Fruit fly (Drosophila melanogaster) whole organism: Measurements from ENCODE around the gene Pih1D1.

ENCODE experiments used
- CG8478 ChIP-seq: fragments of >200 bp; optimal IDR thresholded peaks from 2 replicates; lab custom pipeline; 2018; ENCODE audit warnings: inconsistent platforms
- Dll ChIP-seq: fragments of >200 bp; optimal IDR thresholded peaks from 2 replicates; lab custom pipeline; 2017
- EcR ChIP-seq, 2 experiments: fragments of >200 bp; optimal IDR thresholded peaks; 2 replicates each; lab custom pipeline; 2017; ENCODE audit warnings: missing biosample characterization in 2 of 2, missing genetic modification characterization in 2 of 2, missing genetic modification reagents in 2 of 2
- pan ChIP-seq: fragments of >200 bp; optimal IDR thresholded peaks from 2 replicates; lab custom pipeline; 2017
- psq ChIP-seq: fragments of >200 bp; optimal IDR thresholded peaks from 2 replicates; lab custom pipeline; 2017
- usp ChIP-seq: fragments of >200 bp; optimal IDR thresholded peaks from 2 replicates; lab custom pipeline; 2017; ENCODE audit warnings: missing biosample characterization, missing genetic modification characterization, mixed read lengths

Pih1D1 gene

dm6 chr2L:12721794-12722315 is at the start of gene Pih1D1:
Gene Pih1D1, minus strand, starts transcription at chr2L:12721843.
- TF ChIP-seq EcR (GFP tag; optimal IDR thresholded peaks at IDR 0.05; lab: Kevin White, UChicago) (no peak), psq (lab: Kevin White, UChicago) (no peak)

dm6 chr2L:12761740-12762139 is 40.1 kb upstream of the Pih1D1 start, which contains the start of gene CG15483:
Gene CG15483, minus strand, starts transcription at chr2L:12761840.
- TF ChIP-seq pan (lab: Kevin White, UChicago) (no peak), EcR (GFP tag; optimal IDR thresholded peaks at IDR 0.05; lab: Kevin White, UChicago) (no peak), CG8478 (lab: Kevin White, UChicago) (no peak)

- TF ChIP-seq pan (lab: Kevin White, UChicago) (no peak), EcR (GFP tag; optimal IDR thresholded peaks at IDR 0.05; lab: Kevin White, UChicago) (no peak), psq (lab: Kevin White, UChicago) (no peak), CG8478 (lab: Kevin White, UChicago) (no peak), usp (no peak), Dll (lab: Kevin White, UChicago) (no peak)
Observed at dm6 chr2L:12756417-12756816, 34.8 kb upstream of the Pih1D1 start.

DNA sequence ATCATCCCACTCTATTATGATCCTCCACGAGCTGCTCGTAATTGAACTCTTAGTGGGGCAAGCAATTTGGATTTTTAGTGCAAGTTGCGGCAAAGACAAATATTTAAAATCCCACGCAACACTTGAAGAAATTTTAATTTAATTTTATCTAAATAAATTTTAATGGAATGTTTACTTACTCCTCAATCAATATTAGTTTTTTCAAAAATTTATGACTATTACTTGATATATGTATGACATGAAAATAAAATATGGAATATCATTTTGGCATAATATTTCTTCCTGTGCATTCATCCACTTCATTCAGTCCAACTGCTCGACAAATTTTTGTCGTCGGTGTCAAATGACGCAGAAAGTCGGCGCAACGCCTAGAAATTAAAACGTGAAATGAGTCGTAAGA is 28.4 kb upstream of the Pih1D1 start:
- TF ChIP-seq psq (lab: Kevin White, UChicago): no peak
- TF ChIP-seq CG8478 (lab: Kevin White, UChicago): no peak
- TF ChIP-seq Dll (lab: Kevin White, UChicago): no peak
- no peak for TF ChIP-seq pan (lab: Kevin White, UChicago)

DNA sequence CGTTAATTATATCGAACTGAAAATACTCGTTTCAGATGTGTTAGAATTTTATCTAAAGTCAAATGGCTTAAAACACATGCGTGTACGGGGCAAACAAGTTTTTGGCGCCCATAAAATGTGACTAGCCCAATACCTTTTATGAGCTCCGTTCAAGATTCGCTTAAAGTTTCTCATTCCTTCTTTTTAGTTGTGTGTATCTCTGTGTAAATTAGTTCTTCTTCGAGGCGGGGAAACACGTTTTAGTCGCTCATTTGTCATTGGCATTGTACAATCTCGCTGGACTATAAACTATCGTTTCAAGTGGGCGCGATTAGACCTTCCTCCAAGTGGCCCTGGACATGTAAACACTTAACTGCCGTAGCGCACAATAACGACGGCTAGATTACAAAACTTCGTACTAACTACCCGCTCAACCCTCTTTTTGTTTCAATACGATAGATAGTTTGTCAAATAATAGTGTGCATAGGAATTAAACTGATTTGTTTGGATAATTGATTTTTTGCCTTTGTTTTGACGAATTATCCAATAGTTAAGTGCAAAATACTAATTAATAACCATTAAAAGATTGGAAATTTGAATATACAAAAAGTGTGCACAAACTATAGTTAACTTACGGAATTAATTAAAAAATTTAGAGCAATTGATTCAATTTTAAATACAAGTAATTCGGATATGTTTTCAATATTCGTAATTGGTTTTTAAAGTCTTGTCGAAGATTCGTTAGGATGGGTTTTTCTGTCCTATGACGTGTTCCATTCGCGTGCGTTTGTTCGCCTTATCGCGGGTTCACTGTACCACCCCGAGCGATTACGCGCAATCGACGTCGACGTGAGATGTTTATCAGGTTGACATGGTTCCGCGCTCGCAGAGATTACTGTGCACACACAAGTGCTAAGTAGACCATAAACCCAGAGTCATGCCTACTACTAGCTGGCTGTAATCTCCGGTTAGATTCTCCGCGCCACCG is 930 bp downstream of the Pih1D1 start:
- TF ChIP-seq pan (lab: Kevin White, UChicago) (no peak), EcR (GFP tag; optimal IDR thresholded peaks at IDR 0.05; lab: Kevin White, UChicago) (no peak), usp (no peak)

- TF ChIP-seq Dll (lab: Kevin White, UChicago) (no peak), psq (lab: Kevin White, UChicago) (no peak), EcR (GFP tag; optimal IDR thresholded peaks at IDR 0.05; lab: Kevin White, UChicago) (no peak), usp (no peak), CG8478 (lab: Kevin White, UChicago) (no peak), pan (lab: Kevin White, UChicago) (no peak)
Observed at dm6 chr2L:12719712-12720429, 1.8 kb downstream of the Pih1D1 start.

DNA sequence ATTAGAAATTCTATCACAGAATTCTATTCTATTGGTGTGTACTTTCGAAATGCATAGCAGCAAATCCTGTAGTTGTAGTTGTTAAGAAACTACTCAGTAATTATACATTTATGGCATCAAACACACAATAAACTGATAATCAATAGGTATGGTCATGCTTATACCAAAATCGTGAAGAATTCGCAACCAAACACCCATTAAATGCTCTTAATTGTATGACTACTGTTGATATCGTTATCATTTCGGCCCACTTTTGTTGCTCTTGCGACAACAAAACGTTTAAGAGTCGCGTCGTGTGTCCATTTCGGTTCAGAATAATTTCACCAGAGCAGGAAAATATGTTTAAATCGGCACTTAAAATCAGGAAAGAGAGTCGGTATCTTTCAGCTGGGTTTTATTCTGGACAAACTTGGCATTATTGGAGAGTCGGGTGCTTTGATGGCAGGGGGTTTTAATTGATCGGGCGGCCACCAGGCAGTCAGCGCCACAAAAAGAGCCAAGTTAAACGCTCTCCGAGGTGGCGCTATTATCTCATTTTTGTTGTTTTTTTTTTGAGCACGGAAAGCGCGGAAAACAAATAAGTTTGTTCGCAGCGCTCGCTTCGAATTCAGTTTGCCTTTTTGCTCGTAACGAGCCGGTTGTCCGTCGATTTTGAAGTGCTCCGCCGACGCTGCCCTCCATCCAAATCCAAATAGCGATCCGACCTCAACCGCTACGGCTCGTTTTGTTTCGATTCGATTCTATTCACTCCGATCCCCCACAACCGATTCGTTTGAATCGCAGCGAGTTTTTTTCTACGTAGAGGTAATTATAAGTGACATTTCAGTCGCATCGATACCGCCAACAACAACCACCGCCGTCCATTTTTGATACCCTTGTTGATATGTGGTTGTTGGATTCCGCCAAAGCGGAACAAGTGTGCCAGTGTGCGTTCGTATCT is 2.9 kb downstream of the Pih1D1 start, which contains the start of gene MRP:
Gene MRP (plus strand): TSS at position 609 of the 940 bp plus-strand sequence.
- TF ChIP-seq Dll (lab: Kevin White, UChicago): no peak
- TF ChIP-seq EcR (GFP tag; optimal IDR thresholded peaks at IDR 0.05; lab: Kevin White, UChicago): no peak
- no peak for TF ChIP-seq CG8478 (lab: Kevin White, UChicago)
- TF ChIP-seq psq (lab: Kevin White, UChicago): no peak
- no peak for TF ChIP-seq usp
- TF ChIP-seq pan (lab: Kevin White, UChicago): no peak

DNA sequence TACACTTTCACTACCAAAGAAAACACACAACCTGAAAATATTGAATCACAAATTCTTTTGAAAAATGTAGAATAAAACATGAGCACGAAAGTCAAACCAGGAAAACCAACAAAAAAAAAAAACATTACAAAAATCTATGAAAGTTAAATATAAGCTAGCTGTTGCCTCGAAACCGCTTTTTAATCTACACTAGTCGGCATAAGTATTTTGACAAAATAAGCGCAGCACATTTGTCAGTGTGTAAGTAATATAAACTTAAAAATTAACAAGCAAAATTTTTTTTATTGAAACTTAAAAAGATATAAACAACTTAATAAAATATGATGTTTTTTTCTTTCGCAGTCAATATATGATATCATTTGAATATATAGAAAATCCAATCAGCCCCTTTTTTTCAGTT is 8.8 kb downstream of the Pih1D1 start, which contains the start of gene CG5787:
Gene CG5787 (minus strand): TSS at position 101 of the 400 bp plus-strand sequence.
- TF ChIP-seq Dll (lab: Kevin White, UChicago) (no peak), pan (lab: Kevin White, UChicago) (no peak), EcR (GFP tag; optimal IDR thresholded peaks at IDR 0.05; lab: Kevin White, UChicago) (no peak), CG8478 (lab: Kevin White, UChicago) (no peak), usp (no peak), psq (lab: Kevin White, UChicago) (no peak)

dm6 chr2L:12712255-12712654 is 9.4 kb downstream of the Pih1D1 start:
- TF ChIP-seq CG8478 (lab: Kevin White, UChicago) (no peak), psq (lab: Kevin White, UChicago) (no peak), EcR (GFP tag; optimal IDR thresholded peaks at IDR 0.05; lab: Kevin White, UChicago) (no peak), usp (no peak)

dm6 chr2L:12708576-12708975 is 13.1 kb downstream of the Pih1D1 start:
- TF ChIP-seq Dll (lab: Kevin White, UChicago) (no peak), EcR (GFP tag; optimal IDR thresholded peaks at IDR 0.05; lab: Kevin White, UChicago) (no peak), pan (lab: Kevin White, UChicago) (no peak), usp (no peak), CG8478 (lab: Kevin White, UChicago) (no peak), psq (lab: Kevin White, UChicago) (no peak)

dm6 chr2L:12707540-12707939 is 14.1 kb downstream of the Pih1D1 start, which contains the start of the genes CG6180 and CG15484:
Gene CG6180, plus strand, starts transcription at chr2L:12707661.
Gene CG15484, minus strand, starts transcription at chr2L:12707711.
- TF ChIP-seq psq (lab: Kevin White, UChicago) (no peak), EcR (GFP tag; optimal IDR thresholded peaks at IDR 0.05; lab: Kevin White, UChicago) (no peak), Dll (lab: Kevin White, UChicago) (no peak), usp (no peak), pan (lab: Kevin White, UChicago) (no peak), CG8478 (lab: Kevin White, UChicago) (no peak)
